Worm (Caenorhabditis elegans) whole organism, L1 larva: ENCODE measurements around the gene srh-223.
A peak's percentile ranks its signal among the peaks of the same experiment; 100 is the strongest.

Experiments used
- F16B12.6 ChIP-seq: fragments of 150-350 bp; optimal IDR thresholded peaks from 2 replicates; lab custom pipeline; 2014; ENCODE audit warnings: missing biosample characterization, missing genetic modification characterization
- Y116A8C.19 ChIP-seq: sonication (generic microtip); optimal IDR thresholded peaks from 2 replicates; lab custom pipeline; 2016; ENCODE audit warnings: missing compliant biosample characterization, missing genetic modification characterization, borderline replicate concordance
- aha-1 ChIP-seq: fragments of 150-350 bp; optimal IDR thresholded peaks from 2 replicates; lab custom pipeline; 2014; ENCODE audit warnings: missing biosample characterization, missing genetic modification characterization
- alr-1 ChIP-seq: fragments of 200-800 bp; sonication (Bioruptor generic); optimal IDR thresholded peaks from 2 replicates; lab custom pipeline; 2018; ENCODE audit warnings: borderline replicate concordance, mild to moderate bottlenecking, missing genetic modification characterization, missing compliant biosample characterization
- aly-2 ChIP-seq: fragments of 150-350 bp; optimal IDR thresholded peaks from 2 replicates; lab custom pipeline; 2014; ENCODE audit warnings: missing biosample characterization, missing genetic modification characterization
- ceh-8 ChIP-seq: fragments of 200-800 bp; sonication (Bioruptor generic); optimal IDR thresholded peaks from 2 replicates; lab custom pipeline; 2018; ENCODE audit warnings: mild to moderate bottlenecking, missing genetic modification characterization, moderate library complexity, missing compliant biosample characterization
- ceh-82 ChIP-seq, 3 experiments: fragments of 150-350 bp in 1 of 3; sonication (generic microtip) in 2 of 3; optimal IDR thresholded peaks; 2 replicates each; lab custom pipeline; 2014 to 2017; ENCODE audit warnings: missing biosample characterization in 3 of 3, missing genetic modification characterization in 3 of 3
- ceh-88 ChIP-seq: fragments of 200-800 bp; sonication (Bioruptor generic); IDR thresholded peaks from 2 replicates; pipeline ENCODE4 v1.3.6; 2022; ENCODE audit warnings: missing genetic modification characterization, missing compliant biosample characterization
- ceh-90 ChIP-seq: sonication (generic microtip); optimal IDR thresholded peaks from 2 replicates; lab custom pipeline; 2016; ENCODE audit warnings: missing genetic modification characterization, missing compliant biosample characterization
- ces-1 ChIP-seq: fragments of 150-350 bp; optimal IDR thresholded peaks from 2 replicates; lab custom pipeline; 2014; ENCODE audit warnings: missing biosample characterization, missing genetic modification reagents, missing genetic modification characterization
- dpl-1 ChIP-seq, 3 experiments: fragments of 150-350 bp in 2 of 3; sonication (generic microtip) in 1 of 3; optimal IDR thresholded peaks; 2 replicates each; lab custom pipeline; 2014 to 2017; ENCODE audit warnings: missing biosample characterization in 3 of 3, missing genetic modification characterization in 3 of 3, missing genetic modification reagents in 3 of 3
- efl-1 ChIP-seq, 4 experiments: fragments of 150-350 bp; optimal IDR thresholded peaks in 3 of 4; peaks in 1 of 4; 1 replicate in 1 of 4; 2 replicates in 3 of 4; lab custom pipeline; 2014; ENCODE audit warnings: missing biosample characterization in 2 of 4, missing genetic modification characterization in 2 of 4, missing genetic modification reagents in 2 of 4
- egl-27 ChIP-seq, 2 experiments: fragments of 150-350 bp in 1 of 2; sonication (generic microtip); optimal IDR thresholded peaks; 3 replicates each; lab custom pipeline; 2017 to 2018; ENCODE audit warnings: missing biosample characterization in 2 of 2, missing genetic modification characterization in 2 of 2, missing genetic modification reagents in 2 of 2
- elt-2 ChIP-seq: sonication (generic microtip); optimal IDR thresholded peaks from 2 replicates; lab custom pipeline; 2016; ENCODE audit warnings: missing genetic modification characterization, mild to moderate bottlenecking, inconsistent platforms, missing compliant biosample characterization, missing genetic modification reagents
- fkh-8 ChIP-seq: sonication (generic microtip); optimal IDR thresholded peaks from 2 replicates; lab custom pipeline; 2016; ENCODE audit warnings: mild to moderate bottlenecking, missing genetic modification characterization, missing compliant biosample characterization
- fos-1 ChIP-seq: fragments of 150-350 bp; optimal IDR thresholded peaks from 2 replicates; lab custom pipeline; 2014; ENCODE audit warnings: missing biosample characterization, missing genetic modification characterization
- hlh-17 ChIP-seq: fragments of 200-800 bp; sonication (Bioruptor generic); optimal IDR thresholded peaks from 2 replicates; lab custom pipeline; 2018; ENCODE audit warnings: missing genetic modification characterization, mild to moderate bottlenecking, missing compliant biosample characterization, moderate library complexity, borderline replicate concordance
- hpl-2 ChIP-seq: fragments of 150-350 bp; optimal IDR thresholded peaks from 2 replicates; lab custom pipeline; 2014; ENCODE audit warnings: missing biosample characterization, missing genetic modification reagents, missing genetic modification characterization
- lin-13 ChIP-seq: fragments of 150-350 bp; optimal IDR thresholded peaks from 2 replicates; lab custom pipeline; 2014; ENCODE audit warnings: missing biosample characterization, missing genetic modification reagents, missing genetic modification characterization
- lin-14 ChIP-seq: fragments of 200-800 bp; sonication (Bioruptor generic); optimal IDR thresholded peaks from 2 replicates; lab custom pipeline; 2018; ENCODE audit warnings: mild to moderate bottlenecking, missing genetic modification characterization, moderate library complexity, missing compliant biosample characterization
- lin-15B ChIP-seq: fragments of 150-350 bp; sonication (generic microtip); optimal IDR thresholded peaks from 3 replicates; lab custom pipeline; 2014; ENCODE audit warnings: missing biosample characterization, missing genetic modification characterization
- lin-35 ChIP-seq, 2 experiments: fragments of 150-350 bp; optimal IDR thresholded peaks; 2 replicates each; lab custom pipeline; 2014; ENCODE audit warnings: missing biosample characterization in 2 of 2, missing genetic modification characterization in 2 of 2, missing genetic modification reagents in 2 of 2
- mdl-1 ChIP-seq, 2 experiments: fragments of 150-350 bp; optimal IDR thresholded peaks; 2 replicates each; lab custom pipeline; 2014 to 2017; ENCODE audit warnings: missing biosample characterization in 2 of 2, missing genetic modification characterization in 2 of 2, inconsistent platforms in 1 of 2
- mef-2 ChIP-seq: fragments of 150-350 bp; optimal IDR thresholded peaks from 2 replicates; lab custom pipeline; 2014; ENCODE audit warnings: missing biosample characterization, missing genetic modification characterization
- mep-1 ChIP-seq: fragments of 150-350 bp; optimal IDR thresholded peaks from 2 replicates; lab custom pipeline; 2014; ENCODE audit warnings: missing biosample characterization, missing genetic modification characterization
- nhr-11 ChIP-seq: fragments of 150-350 bp; optimal IDR thresholded peaks from 2 replicates; lab custom pipeline; 2014; ENCODE audit warnings: missing biosample characterization, missing genetic modification characterization
- nhr-20 ChIP-seq: sonication (generic microtip); optimal IDR thresholded peaks from 2 replicates; lab custom pipeline; 2016; ENCODE audit warnings: mild to moderate bottlenecking, missing genetic modification characterization, missing compliant biosample characterization
- nhr-47 ChIP-seq: sonication (generic microtip); optimal IDR thresholded peaks from 2 replicates; lab custom pipeline; 2016; ENCODE audit warnings: mild to moderate bottlenecking, missing genetic modification characterization, moderate library complexity, missing compliant biosample characterization
- nhr-71 ChIP-seq: sonication (generic microtip); optimal IDR thresholded peaks from 2 replicates; lab custom pipeline; 2016; ENCODE audit warnings: mild to moderate bottlenecking, missing genetic modification characterization, moderate library complexity, missing compliant biosample characterization
- nhr-77 ChIP-seq: fragments of 150-350 bp; optimal IDR thresholded peaks from 2 replicates; lab custom pipeline; 2014; ENCODE audit warnings: missing biosample characterization, missing genetic modification characterization
- nhr-85 ChIP-seq: sonication (generic microtip); peaks from one replicate; lab custom pipeline; 2016; ENCODE audit warnings: missing genetic modification characterization, inconsistent platforms, missing compliant biosample characterization
- nhr-90 ChIP-seq: sonication (generic microtip); optimal IDR thresholded peaks from 2 replicates; lab custom pipeline; 2016; ENCODE audit warnings: mild to moderate bottlenecking, missing genetic modification characterization, missing compliant biosample characterization; ENCODE audit not compliant: poor library complexity
- pqm-1 ChIP-seq: sonication (generic microtip); optimal IDR thresholded peaks from 3 replicates; lab custom pipeline; 2017; ENCODE audit warnings: missing biosample characterization, missing genetic modification characterization
- rnt-1 ChIP-seq: sonication (generic microtip); optimal IDR thresholded peaks from 2 replicates; lab custom pipeline; 2016; ENCODE audit warnings: mild to moderate bottlenecking, missing genetic modification characterization, moderate library complexity, missing compliant biosample characterization
- skn-1 ChIP-seq: fragments of 150-350 bp; optimal IDR thresholded peaks from 2 replicates; lab custom pipeline; 2014; ENCODE audit warnings: missing biosample characterization, missing genetic modification characterization
- snu-23 ChIP-seq: sonication (generic microtip); optimal IDR thresholded peaks from 2 replicates; lab custom pipeline; 2016; ENCODE audit warnings: missing genetic modification characterization, missing compliant biosample characterization
- sox-4 ChIP-seq: sonication (generic microtip); optimal IDR thresholded peaks from 2 replicates; lab custom pipeline; 2016; ENCODE audit warnings: missing genetic modification characterization, missing compliant biosample characterization
- unc-62 ChIP-seq: fragments of 150-350 bp; optimal IDR thresholded peaks from 2 replicates; lab custom pipeline; 2014; ENCODE audit warnings: missing biosample characterization, missing genetic modification reagents, missing genetic modification characterization
- unc-98 ChIP-seq: fragments of 200-800 bp; sonication (Bioruptor generic); IDR thresholded peaks from 2 replicates; pipeline ENCODE4 v1.3.6; 2022; ENCODE audit warnings: missing genetic modification characterization, missing compliant biosample characterization
- vab-15 ChIP-seq: sonication (generic microtip); optimal IDR thresholded peaks from 2 replicates; lab custom pipeline; 2017; ENCODE audit warnings: missing genotype, mild to moderate bottlenecking, missing genetic modification characterization, missing compliant biosample characterization
- xbp-1 ChIP-seq: sonication (generic microtip); optimal IDR thresholded peaks from 2 replicates; lab custom pipeline; 2016; ENCODE audit warnings: missing genetic modification characterization, missing compliant biosample characterization
- ztf-11 ChIP-seq, 2 experiments: sonication (generic microtip); optimal IDR thresholded peaks; 2 replicates each; lab custom pipeline; 2016 to 2017; ENCODE audit warnings: missing genetic modification characterization in 2 of 2, missing biosample characterization in 1 of 2, missing compliant biosample characterization in 1 of 2

The srh-223 gene

ce11 chrIV:4025923-4026322, 44.2 kb downstream of the srh-223 start (continued):
- peak in 2 of 3 experiments; percentile 15 to 19 for TF ChIP-seq dpl-1 (GFP tag; optimal IDR thresholded peaks at IDR 0.05; lab: Kevin White, UChicago)
- TF ChIP-seq sox-4 (tag; lab: Kevin White, UChicago) = no peak
- TF ChIP-seq ceh-88 (GFP tag; lab: Robert Waterston, UW) = no peak
- TF ChIP-seq vab-15 (tag; lab: Kevin White, UChicago) = no peak
- peak; percentile 65 for TF ChIP-seq rnt-1
- no peak for TF ChIP-seq mef-2 (tag; lab: Kevin White, UChicago)
- no peak for TF ChIP-seq F16B12.6
- no peak for TF ChIP-seq alr-1 (tag; lab: Kevin White, UChicago)
- TF ChIP-seq ceh-8 (GFP tag; lab: Kevin White, UChicago) = no peak
- peak; percentile 68 for TF ChIP-seq nhr-20 (tag; lab: Kevin White, UChicago)
- TF ChIP-seq nhr-90 (tag; lab: Kevin White, UChicago) = peak; percentile 43
- no peak for TF ChIP-seq aly-2 (tag; lab: Kevin White, UChicago)
- no peak for TF ChIP-seq ces-1 (GFP tag; lab: Kevin White, UChicago)
- no peak for TF ChIP-seq nhr-11 (tag; lab: Kevin White, UChicago)
- TF ChIP-seq hpl-2 (GFP tag; lab: Kevin White, UChicago) = no peak
- TF ChIP-seq fos-1 (tag; lab: Kevin White, UChicago) = no peak
- no peak for TF ChIP-seq unc-62 (GFP tag; lab: Kevin White, UChicago)
- no peak for TF ChIP-seq Y116A8C.19 (tag; lab: Kevin White, UChicago)
- no peak for TF ChIP-seq egl-27 (tag; optimal IDR thresholded peaks at IDR 0.05; lab: Kevin White, UChicago)
- TF ChIP-seq ztf-11 (tag; optimal IDR thresholded peaks at IDR 0.05; lab: Kevin White, UChicago) = no peak
- TF ChIP-seq nhr-77 = no peak
- TF ChIP-seq snu-23 = peak; percentile 45
- TF ChIP-seq skn-1 (tag; lab: Kevin White, UChicago) = peak; percentile 66
- peak; percentile 14 for TF ChIP-seq xbp-1 (tag; lab: Kevin White, UChicago)
- no peak for TF ChIP-seq ceh-90 (tag; lab: Kevin White, UChicago)
- peak; percentile 73 for TF ChIP-seq fkh-8 (tag; lab: Kevin White, UChicago)
- TF ChIP-seq mdl-1 (tag; optimal IDR thresholded peaks at IDR 0.05; lab: Kevin White, UChicago) = peak; percentile 53 to 94
- no peak for TF ChIP-seq hlh-17 (GFP tag; lab: Kevin White, UChicago)
- TF ChIP-seq lin-13 (GFP tag; lab: Kevin White, UChicago) = peak; percentile 66
- no peak for TF ChIP-seq lin-15B
- no peak for TF ChIP-seq pqm-1 (tag; lab: Kevin White, UChicago)
- no peak; the same call in 1 of the 2 replicates for TF ChIP-seq unc-98 (GFP tag; lab: Robert Waterston, UW)
- TF ChIP-seq aha-1 = peak; percentile 99
- peak in 1 of 3 experiments; percentile 38 for TF ChIP-seq ceh-82 (tag; optimal IDR thresholded peaks at IDR 0.05; lab: Kevin White, UChicago)
- TF ChIP-seq nhr-47 = peak; percentile 71
- TF ChIP-seq, all 84 proteins: peak for 31

- TF ChIP-seq efl-1 (optimal IDR thresholded peaks at IDR 0.05; lab: Kevin White, UChicago) = no peak
- TF ChIP-seq efl-1 (GFP tag; optimal IDR thresholded peaks at IDR 0.05 in 1 of 2; lab: Kevin White, UChicago) = peak in 1 of 2 experiments; percentile 11
- no peak for TF ChIP-seq nhr-11 (tag; lab: Kevin White, UChicago)
- TF ChIP-seq snu-23 = peak; percentile 12
- TF ChIP-seq fkh-8 (tag; lab: Kevin White, UChicago) = no peak
- TF ChIP-seq rnt-1 = peak; percentile 68
- peak; percentile 78 for TF ChIP-seq elt-2 (tag; lab: Kevin White, UChicago)
- peak; percentile 4 for TF ChIP-seq nhr-47
- TF ChIP-seq lin-14 = peak; percentile 28
- peak in 1 of 2 experiments; percentile 27 for TF ChIP-seq lin-35 (GFP tag; optimal IDR thresholded peaks at IDR 0.05; lab: Kevin White, UChicago)
- TF ChIP-seq mep-1 = no peak
- peak; percentile 79 for TF ChIP-seq nhr-85
- TF ChIP-seq mdl-1 (tag; optimal IDR thresholded peaks at IDR 0.05; lab: Kevin White, UChicago) = peak in 1 of 2 experiments; percentile 1
- peak; percentile 53 for TF ChIP-seq nhr-71 (tag; lab: Kevin White, UChicago)
- TF ChIP-seq, all 84 proteins: peak for 10
Measured at ce11 chrIV:4027106-4027888, 45.6 kb downstream of the srh-223 start.
